Fruit fly (Drosophila melanogaster) whole organism, embryonic: ENCODE data around the gene Or22b.
A peak's percentile ranks its signal among the peaks of the same experiment; 100 is the strongest.

Experiments
- BEAF-32 ChIP-seq: fragments of 200-800 bp; sonication (Bioruptor generic); optimal IDR thresholded peaks from 3 replicates; lab custom pipeline; 2017; ENCODE audit warnings: missing biosample characterization, missing genetic modification characterization, mild to moderate bottlenecking, moderate library complexity, missing genetic modification reagents
- CG10366 ChIP-seq: fragments of 200-800 bp; sonication (Bioruptor generic); IDR thresholded peaks from 2 replicates; pipeline ENCODE4 v1.3.6; 2022; ENCODE audit warnings: missing biosample characterization, missing genetic modification characterization
- CG10462 ChIP-seq: fragments of 200-800 bp; sonication (Bioruptor generic); optimal IDR thresholded peaks from 2 replicates; lab custom pipeline; 2016; ENCODE audit warnings: missing biosample characterization, missing genetic modification characterization
- CG1233 ChIP-seq: fragments of 200-800 bp; sonication (Bioruptor generic); optimal IDR thresholded peaks from 4 replicates; lab custom pipeline; 2018; ENCODE audit warnings: missing biosample characterization, mild to moderate bottlenecking, missing genetic modification characterization
- CG12769 ChIP-seq: fragments of 200-800 bp; sonication (Bioruptor generic); optimal IDR thresholded peaks from 2 replicates; lab custom pipeline; 2019; ENCODE audit warnings: missing biosample characterization, mild to moderate bottlenecking, missing genetic modification characterization, moderate library complexity
- CG14050 ChIP-seq: fragments of 200-800 bp; sonication (Bioruptor generic); IDR thresholded peaks from 3 replicates; pipeline ENCODE4 v1.3.6; 2022; ENCODE audit warnings: missing biosample characterization, missing genetic modification characterization
- CG15479 ChIP-seq: fragments of 200-800 bp; sonication (Bioruptor generic); optimal IDR thresholded peaks from 3 replicates; lab custom pipeline; 2019; ENCODE audit warnings: missing biosample characterization, mild to moderate bottlenecking, missing genetic modification characterization, moderate library complexity
- CG15696 ChIP-seq: fragments of 200-800 bp; sonication (Bioruptor generic); optimal IDR thresholded peaks from 2 replicates; lab custom pipeline; 2019; ENCODE audit warnings: missing biosample characterization, mild to moderate bottlenecking, missing genetic modification characterization, moderate library complexity
- CG16813 ChIP-seq: fragments of 200-800 bp; sonication (Bioruptor generic); IDR thresholded peaks from 3 replicates; pipeline ENCODE4 v1.3.6; 2022; ENCODE audit warnings: missing biosample characterization, missing genetic modification characterization; ENCODE audit not compliant: partially characterized antibody
- CG2120 ChIP-seq: fragments of 200-800 bp; sonication (Bioruptor generic); optimal IDR thresholded peaks from 3 replicates; lab custom pipeline; 2016; ENCODE audit warnings: missing biosample characterization, missing genetic modification characterization
- CG31441 ChIP-seq: fragments of 200-800 bp; sonication (Bioruptor generic); IDR thresholded peaks from 2 replicates; pipeline ENCODE4 v1.3.6; 2022; ENCODE audit warnings: missing biosample characterization, missing genetic modification characterization
- CG32532 ChIP-seq: fragments of 200-800 bp; sonication (Bioruptor generic); IDR thresholded peaks from 2 replicates; pipeline ENCODE4 v1.3.6; 2022; ENCODE audit warnings: missing biosample characterization, missing genetic modification characterization
- CG3726 ChIP-seq: fragments of 200-800 bp; sonication (Bioruptor generic); IDR thresholded peaks from 3 replicates; pipeline ENCODE4, ENCODE4 v1.3.6; 2022; ENCODE audit warnings: missing biosample characterization, missing genetic modification characterization
- CG6854 ChIP-seq: fragments of 200-800 bp; sonication (Bioruptor generic); optimal IDR thresholded peaks from 3 replicates; lab custom pipeline; 2017; ENCODE audit warnings: missing biosample characterization, mild to moderate bottlenecking, missing genetic modification characterization
- CG7963 ChIP-seq: fragments of 200-800 bp; sonication (Bioruptor generic); IDR thresholded peaks from 3 replicates; pipeline ENCODE4 v1.3.6; 2022; ENCODE audit warnings: missing biosample characterization, missing genetic modification characterization; ENCODE audit not compliant: partially characterized antibody
- CG8281 ChIP-seq: fragments of 200-800 bp; sonication (Bioruptor generic); optimal IDR thresholded peaks from 2 replicates; lab custom pipeline; 2018; ENCODE audit warnings: missing biosample characterization, mild to moderate bottlenecking, missing genetic modification characterization, moderate library complexity
- Deaf1 ChIP-seq: fragments of 200-800 bp; optimal IDR thresholded peaks from 3 replicates; lab custom pipeline; 2019; ENCODE audit warnings: missing biosample characterization, mild to moderate bottlenecking, missing genetic modification characterization, moderate library complexity
- Drgx ChIP-seq: fragments of 200-800 bp; sonication (Bioruptor generic); IDR thresholded peaks from 2 replicates; pipeline ENCODE4 v1.3.6; 2022; ENCODE audit warnings: missing biosample characterization, missing genetic modification characterization
- Ets65A ChIP-seq: fragments of 200-800 bp; sonication (Bioruptor generic); peaks from one replicate; lab custom pipeline; 2016; ENCODE audit warnings: missing biosample characterization, missing genetic modification characterization
- H15 ChIP-seq: fragments of 200-800 bp; sonication (Bioruptor generic); IDR thresholded peaks from 3 replicates; pipeline ENCODE4 v1.3.6; 2022; ENCODE audit warnings: missing biosample characterization, missing genetic modification characterization
- H2.0 ChIP-seq: fragments of 200-800 bp; sonication (Bioruptor generic); IDR thresholded peaks from 2 replicates; pipeline ENCODE4 v1.3.6; 2022; ENCODE audit warnings: missing biosample characterization, missing genetic modification characterization
- HLH4C ChIP-seq: fragments of 200-800 bp; sonication (Bioruptor generic); IDR thresholded peaks from 3 replicates; pipeline ENCODE4 v1.3.6; 2022; ENCODE audit warnings: missing biosample characterization, missing genetic modification characterization; ENCODE audit not compliant: partially characterized antibody
- Jarid2 ChIP-seq: fragments of 200-800 bp; sonication (Bioruptor generic); optimal IDR thresholded peaks from 3 replicates; lab custom pipeline; 2017; ENCODE audit warnings: mild to moderate bottlenecking, missing biosample characterization, missing genetic modification reagents, missing genetic modification characterization
- ac ChIP-seq: fragments of 200-800 bp; sonication (Bioruptor generic); optimal IDR thresholded peaks from 3 replicates; lab custom pipeline; 2017; ENCODE audit warnings: missing biosample characterization, mild to moderate bottlenecking, missing genetic modification characterization
- amos ChIP-seq: fragments of 200-800 bp; sonication (Bioruptor generic); IDR thresholded peaks from 2 replicates; pipeline ENCODE4 v1.3.6; 2022; ENCODE audit warnings: missing biosample characterization, missing genetic modification characterization; ENCODE audit not compliant: partially characterized antibody
- bbx ChIP-seq: fragments of 200-800 bp; sonication (Bioruptor generic); IDR thresholded peaks from 2 replicates; pipeline ENCODE4 v1.3.6; 2022; ENCODE audit warnings: missing biosample characterization, missing genetic modification characterization; ENCODE audit not compliant: partially characterized antibody
- dimm ChIP-seq: fragments of 200-800 bp; sonication (Bioruptor generic); IDR thresholded peaks from 2 replicates; pipeline ENCODE4 v1.3.6; 2022; ENCODE audit warnings: missing biosample characterization, missing genetic modification characterization
- fu2 ChIP-seq: fragments of 200-800 bp; sonication (Bioruptor generic); optimal IDR thresholded peaks from 2 replicates; lab custom pipeline; 2016; ENCODE audit warnings: missing biosample characterization, missing genetic modification characterization
- gsb-n ChIP-seq: fragments of 200-800 bp; sonication (Bioruptor generic); optimal IDR thresholded peaks from 3 replicates; lab custom pipeline; 2018; ENCODE audit warnings: missing biosample characterization, mild to moderate bottlenecking, missing genetic modification characterization
- inv ChIP-seq: fragments of 200-800 bp; sonication (Bioruptor generic); IDR thresholded peaks from 2 replicates; pipeline ENCODE4 v1.3.6; 2022; ENCODE audit warnings: missing biosample characterization, missing genetic modification characterization; ENCODE audit not compliant: partially characterized antibody
- mld ChIP-seq: fragments of 200-800 bp; sonication (Bioruptor generic); IDR thresholded peaks from 3 replicates; pipeline ENCODE4 v1.3.6; 2022; ENCODE audit warnings: missing biosample characterization, missing genetic modification characterization; ENCODE audit not compliant: partially characterized antibody
- nom ChIP-seq: fragments of 200-800 bp; sonication (Bioruptor generic); optimal IDR thresholded peaks from 2 replicates; lab custom pipeline; 2017; ENCODE audit warnings: missing biosample characterization, missing genetic modification characterization, mild to moderate bottlenecking, moderate library complexity, missing genetic modification reagents
- prd ChIP-seq, 3 experiments: fragments of >200 bp in 2 of 3; fragments of 200-800 bp in 1 of 3; sonication (Bioruptor generic) in 1 of 3; optimal IDR thresholded peaks in 2 of 3; IDR thresholded peaks in 1 of 3; 2 replicates in 2 of 3; 3 replicates in 1 of 3; pipeline versions ENCODE4 v1.3.6 to Lab custom; 2017 to 2022; ENCODE audit warnings: missing biosample characterization in 1 of 3, missing genetic modification characterization in 1 of 3
- sd ChIP-seq: fragments of 200-800 bp; sonication (Bioruptor generic); optimal IDR thresholded peaks from 3 replicates; lab custom pipeline; 2018; ENCODE audit warnings: missing biosample characterization, mild to moderate bottlenecking, missing genetic modification characterization, moderate library complexity
- sens ChIP-seq: fragments of 200-800 bp; sonication (Bioruptor generic); peaks from one replicate; lab custom pipeline; 2016; ENCODE audit warnings: missing biosample characterization, missing genetic modification characterization
- stc ChIP-seq: fragments of 200-800 bp; sonication (Bioruptor generic); IDR thresholded peaks from 2 replicates; pipeline ENCODE4 v1.3.6; 2022; ENCODE audit warnings: missing biosample characterization, missing genetic modification characterization
- tgo ChIP-seq: fragments of 200-800 bp; sonication (Bioruptor generic); IDR thresholded peaks from 3 replicates; pipeline ENCODE4 v1.3.6; 2022; ENCODE audit warnings: missing biosample characterization, missing genetic modification characterization
- tio ChIP-seq: fragments of 200-800 bp; sonication (Bioruptor generic); optimal IDR thresholded peaks from 2 replicates; lab custom pipeline; 2017; ENCODE audit warnings: missing biosample characterization, missing genetic modification characterization, inconsistent platforms
- tll ChIP-seq, 2 experiments: fragments of 200-800 bp in 1 of 2; fragments of >200 bp in 1 of 2; sonication (Bioruptor generic) in 1 of 2; optimal IDR thresholded peaks; 2 replicates each; lab custom pipeline; 2017 to 2019; ENCODE audit warnings: missing biosample characterization in 2 of 2, missing genetic modification characterization in 2 of 2, mild to moderate bottlenecking in 1 of 2, moderate library complexity in 1 of 2
- twi ChIP-seq: fragments of 200-800 bp; optimal IDR thresholded peaks from 2 replicates; lab custom pipeline; 2019; ENCODE audit warnings: missing biosample characterization, mild to moderate bottlenecking, missing genetic modification characterization, moderate library complexity
- zen ChIP-seq: fragments of 200-800 bp; sonication (Bioruptor generic); optimal IDR thresholded peaks from 3 replicates; lab custom pipeline; 2018; ENCODE audit warnings: missing biosample characterization, mild to moderate bottlenecking, missing genetic modification characterization, moderate library complexity

Gene Or22b

dm6 chr2L:1518022-1518421 lies 4.5 kb upstream of the Or22b start, which contains the start of gene halo:
TSS of gene halo (minus strand) at chr2L:1518148.
- TF ChIP-seq H15 (GFP tag; lab: Robert Waterston, UW) (peak; percentile 23; the same call in 1 of the 3 replicates), tio (no peak), CG15479 (peak; percentile 93), CG10366 (no peak), H2.0 (GFP tag; lab: Robert Waterston, UW) (no peak), zen (tag; lab: Kevin White, UChicago) (peak; percentile 71), tll (GFP tag; optimal IDR thresholded peaks at IDR 0.05; lab: Kevin White, UChicago) (peak in 1 of 2 experiments; percentile 61), prd (optimal IDR thresholded peaks at IDR 0.05; lab: Kevin White, UChicago) (no peak), prd (GFP tag; IDR thresholded peaks at IDR 0.05; lab: Robert Waterston, UW) (0 out of 3 replicates have a peak, but pooled peaks have one; percentile 20), ac (peak; percentile 90), amos (GFP tag; lab: Robert Waterston, UW) (0 out of 2 replicates have a peak, but pooled peaks have one; percentile 16), twi (tag; lab: Kevin White, UChicago) (peak; percentile 79), CG15696 (peak; percentile 12)

dm6 chr2L:1520191-1520590 lies 2.3 kb upstream of the Or22b start, which contains the start of gene Or22a:
TSS of gene Or22a (plus strand) at chr2L:1520491.
- TF ChIP-seq CG31441 (GFP tag; lab: Robert Waterston, UW) (no peak), CG2120 (GFP tag; lab: Kevin White, UChicago) (no peak), CG10462 (no peak), CG1233 (GFP tag; lab: Kevin White, UChicago) (no peak), BEAF-32 (GFP tag; lab: Kevin White, UChicago) (no peak)

dm6 chr2L:1535231-1535630 lies 12.7 kb downstream of the Or22b start:
- TF ChIP-seq Drgx (GFP tag; lab: Robert Waterston, UW), result peak; percentile 46; the same call in 1 of the 2 replicates
- no peak for TF ChIP-seq tgo

- no peak for TF ChIP-seq CG3726 (GFP tag; lab: Robert Waterston, UW)
- TF ChIP-seq Drgx (GFP tag; lab: Robert Waterston, UW), result peak; percentile 30; the same call in 1 of the 2 replicates
- TF ChIP-seq mld (GFP tag; lab: Robert Waterston, UW), result no peak
These were observed 15.6 kb downstream of the Or22b start for dm6 chr2L:1538132-1538531.

- TF ChIP-seq CG8281 (peak; percentile 94), sens (GFP tag; lab: Kevin White, UChicago) (peak; percentile 30), CG16813 (no peak), CG32532 (no peak), CG6854 (no peak)
These were observed 25.4 kb downstream of the Or22b start for dm6 chr2L:1547860-1548259.

dm6 chr2L:1554954-1555353 lies 32.5 kb downstream of the Or22b start, which contains the start of gene haf:
TSS of gene haf (plus strand) at chr2L:1555129.
- TF ChIP-seq Ets65A (GFP tag; lab: Kevin White, UChicago) (peak; percentile 19), HLH4C (GFP tag; lab: Robert Waterston, UW) (0 out of 3 replicates have a peak, but pooled peaks have one; percentile 14), Deaf1 (peak; percentile 93), stc (GFP tag; lab: Robert Waterston, UW) (0 out of 2 replicates have a peak, but pooled peaks have one; percentile 15), gsb-n (no peak), sens (GFP tag; lab: Kevin White, UChicago) (peak; percentile 32), Jarid2 (GFP tag; lab: Kevin White, UChicago) (peak; percentile 86), CG7963 (GFP tag; lab: Robert Waterston, UW) (peak; percentile 34; the same call in 1 of the 3 replicates), inv (GFP tag; lab: Robert Waterston, UW) (peak; percentile 11; the same call in 1 of the 2 replicates), fu2 (GFP tag; lab: Kevin White, UChicago) (no peak), sd (tag; lab: Kevin White, UChicago) (peak; percentile 18), dimm (GFP tag; lab: Robert Waterston, UW) (0 out of 2 replicates have a peak, but pooled peaks have one; percentile 18), bbx (GFP tag; lab: Robert Waterston, UW) (0 out of 2 replicates have a peak, but pooled peaks have one; percentile 41), CG14050 (GFP tag; lab: Robert Waterston, UW) (no peak), CG12769 (tag; lab: Kevin White, UChicago) (peak; percentile 34), nom (GFP tag; lab: Kevin White, UChicago) (peak; percentile 27)
